Fruit fly (Drosophila melanogaster): ENCODE results near the gene CG17129.

DNA sequence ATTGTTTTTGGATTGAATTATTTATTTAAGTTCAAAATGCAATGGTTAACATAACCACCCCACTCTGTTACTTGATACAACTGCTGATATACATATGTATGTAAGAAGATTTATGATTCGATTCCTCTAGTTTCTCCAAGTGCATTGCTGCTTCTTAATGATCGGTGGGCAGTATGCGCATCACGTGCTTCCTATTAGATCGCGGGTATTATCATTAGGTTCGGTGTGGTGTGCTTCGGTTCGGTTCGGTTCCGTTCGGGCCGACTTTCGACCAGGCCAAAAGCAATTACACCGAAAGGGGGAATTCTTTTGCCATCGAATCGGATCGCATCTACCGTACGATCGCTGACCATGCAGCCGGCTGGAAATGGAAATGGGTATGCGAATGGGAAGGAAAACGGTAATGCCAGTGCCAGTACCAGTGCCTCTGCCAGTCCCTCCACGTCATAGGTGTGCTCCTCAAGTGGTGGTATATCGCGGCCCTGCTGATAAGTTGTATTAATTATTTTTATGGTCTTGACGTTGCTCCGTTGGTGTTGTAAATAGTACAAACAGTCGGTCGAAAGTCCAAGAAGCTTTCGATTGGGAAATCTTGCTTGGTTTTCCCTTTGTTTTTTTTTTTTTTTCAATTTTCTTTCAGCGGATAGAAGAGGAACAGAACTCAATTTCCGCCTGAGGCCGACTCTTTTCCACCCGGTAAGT lies 42.6 kb downstream of the CG17129 start:
- TF ChIP-seq Optix (GFP tag; IDR thresholded peaks at IDR 0.05): no peak
- TF ChIP-seq NFAT (GFP tag; IDR thresholded peaks at IDR 0.05): 0 out of 2 replicates have a peak, but pooled peaks have one; percentile 29
- no peak for TF ChIP-seq Oli (tag; optimal IDR thresholded peaks at IDR 0.05)
- no peak for TF ChIP-seq nom (GFP tag; optimal IDR thresholded peaks at IDR 0.05)
- no peak for TF ChIP-seq schlank (tag; optimal IDR thresholded peaks at IDR 0.05)
- TF ChIP-seq tgo (GFP tag; IDR thresholded peaks at IDR 0.05): no peak
- no peak for TF ChIP-seq zfh1 (GFP tag; IDR thresholded peaks at IDR 0.05)
- TF ChIP-seq chinmo (GFP tag; IDR thresholded peaks at IDR 0.05; ENCODE audit: partially characterized antibody): 0 out of 4 replicates have a peak, but pooled peaks have one; percentile 49
- no peak for TF ChIP-seq CG33213 (GFP tag; optimal IDR thresholded peaks at IDR 0.05)
- TF ChIP-seq Mad (GFP tag; optimal IDR thresholded peaks at IDR 0.05): no peak
- TF ChIP-seq p53 (GFP tag; optimal IDR thresholded peaks at IDR 0.05): no peak
- TF ChIP-seq CG15479 (GFP tag; optimal IDR thresholded peaks at IDR 0.05): no peak
- TF ChIP-seq Mrtf (GFP tag; IDR thresholded peaks at IDR 0.05): no peak
